Worm (Caenorhabditis elegans) whole organism, young adult: ENCODE data around the gene cic-1.

Experiments
- B0019.2 ChIP-seq: fragments of 200-800 bp; sonication (Bioruptor generic); conservative IDR thresholded peaks from 2 replicates; pipeline ENCODE4 v1.3.6; 2022; ENCODE audit warnings: missing genetic modification reagents, missing genetic modification characterization, missing compliant biosample characterization
- B0035.1 ChIP-seq: sonication (generic microtip); optimal IDR thresholded peaks from 2 replicates; lab custom pipeline; 2016; ENCODE audit warnings: missing genetic modification characterization, mild to moderate bottlenecking, missing compliant biosample characterization, missing genotype, missing genetic modification reagents
- F39B2.1 ChIP-seq: fragments of 200-800 bp; sonication (Bioruptor generic); IDR thresholded peaks from 2 replicates; pipeline ENCODE4 v1.3.6; 2022; ENCODE audit warnings: missing genetic modification reagents, missing genetic modification characterization, missing compliant biosample characterization
- F52B5.7 ChIP-seq: sonication (generic microtip); optimal IDR thresholded peaks from 2 replicates; lab custom pipeline; 2016; ENCODE audit warnings: mild to moderate bottlenecking, missing genetic modification characterization, missing compliant biosample characterization
- F55B11.4 ChIP-seq: sonication (generic microtip); optimal IDR thresholded peaks from 2 replicates; lab custom pipeline; 2016; ENCODE audit warnings: missing compliant biosample characterization, missing genetic modification characterization, borderline replicate concordance; ENCODE audit not compliant: insufficient read depth
- K12H6.12 ChIP-seq: fragments of 200-800 bp; sonication (Bioruptor generic); optimal IDR thresholded peaks from 2 replicates; lab custom pipeline; 2018; ENCODE audit warnings: mild to moderate bottlenecking, missing genetic modification characterization, missing compliant biosample characterization
- T07F8.4 ChIP-seq: sonication (generic microtip); optimal IDR thresholded peaks from 2 replicates; lab custom pipeline; 2016; ENCODE audit warnings: mild to moderate bottlenecking, missing genetic modification characterization, moderate library complexity, missing compliant biosample characterization
- T26A5.8 ChIP-seq: sonication (generic microtip); optimal IDR thresholded peaks from 2 replicates; lab custom pipeline; 2016; ENCODE audit warnings: missing genetic modification characterization, missing compliant biosample characterization
- Y56A3A.18 ChIP-seq: fragments of 200-800 bp; sonication (Bioruptor generic); IDR thresholded peaks from 2 replicates; pipeline ENCODE4 v1.3.6; 2022; ENCODE audit warnings: missing genetic modification reagents, missing genetic modification characterization, missing compliant biosample characterization
- Y79H2A.3 ChIP-seq: fragments of 200-800 bp; sonication (Bioruptor generic); conservative IDR thresholded peaks from 2 replicates; pipeline ENCODE4 v1.3.6; 2022; ENCODE audit warnings: missing genetic modification reagents, missing genetic modification characterization, missing compliant biosample characterization
- Y95B8A.8 ChIP-seq: fragments of 200-800 bp; sonication (Bioruptor generic); IDR thresholded peaks from 2 replicates; pipeline ENCODE4 v1.3.6; 2022; ENCODE audit warnings: missing genetic modification reagents, missing genetic modification characterization, missing compliant biosample characterization
- ama-1 ChIP-seq, 3 experiments: fragments of 150-350 bp in 1 of 3; sonication (generic microtip) in 2 of 3; optimal IDR thresholded peaks; 2 replicates each; lab custom pipeline; 2014 to 2018; ENCODE audit warnings: missing biosample characterization in 2 of 3, missing genetic modification characterization in 2 of 3, missing genetic modification reagents in 2 of 3
- attf-3 ChIP-seq: fragments of 200-800 bp; sonication (Bioruptor generic); conservative IDR thresholded peaks from 2 replicates; pipeline ENCODE4 v1.3.6; 2022; ENCODE audit warnings: missing genetic modification reagents, missing genetic modification characterization, missing compliant biosample characterization
- attf-5 ChIP-seq: fragments of 200-800 bp; sonication (Bioruptor generic); optimal IDR thresholded peaks from 2 replicates; lab custom pipeline; 2018; ENCODE audit warnings: mild to moderate bottlenecking, missing genetic modification characterization, missing compliant biosample characterization
- cebp-1 ChIP-seq, 2 experiments: fragments of 200-800 bp in 1 of 2; sonication (Bioruptor generic) in 1 of 2; sonication (generic microtip) in 1 of 2; IDR thresholded peaks in 1 of 2; optimal IDR thresholded peaks in 1 of 2; 2 replicates each; pipeline versions ENCODE4 v1.3.6 to Lab custom; 2017 to 2022; ENCODE audit warnings: missing compliant biosample characterization in 2 of 2, missing genetic modification characterization in 2 of 2, mild to moderate bottlenecking in 1 of 2, missing genetic modification reagents in 1 of 2, moderate library complexity in 1 of 2
- ceh-100 ChIP-seq: fragments of 200-800 bp; sonication (Bioruptor generic); IDR thresholded peaks from 2 replicates; pipeline ENCODE4 v1.3.6; 2022; ENCODE audit warnings: missing genetic modification reagents, missing genetic modification characterization, missing compliant biosample characterization
- ceh-79 ChIP-seq: sonication (generic microtip); optimal IDR thresholded peaks from 2 replicates; lab custom pipeline; 2017; ENCODE audit warnings: mild to moderate bottlenecking, missing genetic modification characterization, missing compliant biosample characterization
- ceh-91 ChIP-seq: fragments of 200-800 bp; sonication (Bioruptor generic); IDR thresholded peaks from 2 replicates; pipeline ENCODE4 v1.3.6; 2022; ENCODE audit warnings: missing genetic modification reagents, missing genetic modification characterization, missing compliant biosample characterization
- die-1 ChIP-seq: sonication (generic microtip); optimal IDR thresholded peaks from 2 replicates; lab custom pipeline; 2016; ENCODE audit warnings: missing genotype, mild to moderate bottlenecking, missing genetic modification characterization, missing compliant biosample characterization
- dox-1 ChIP-seq: fragments of 200-800 bp; sonication (Bioruptor generic); IDR thresholded peaks from 2 replicates; pipeline ENCODE4 v1.3.6; 2022; ENCODE audit warnings: missing genetic modification reagents, missing genetic modification characterization, missing compliant biosample characterization
- dpff-1 ChIP-seq: sonication (generic microtip); optimal IDR thresholded peaks from 2 replicates; lab custom pipeline; 2017; ENCODE audit warnings: mild to moderate bottlenecking, missing genetic modification characterization, missing compliant biosample characterization
- egl-44 ChIP-seq: fragments of 200-800 bp; sonication (Bioruptor generic); IDR thresholded peaks from 2 replicates; pipeline ENCODE4 v1.3.6; 2022; ENCODE audit warnings: missing genetic modification reagents, missing genetic modification characterization, missing compliant biosample characterization
- egrh-3 ChIP-seq: fragments of 200-800 bp; sonication (Bioruptor generic); IDR thresholded peaks from 2 replicates; pipeline ENCODE4 v1.3.6; 2022; ENCODE audit warnings: missing genetic modification reagents, missing genetic modification characterization, missing compliant biosample characterization
- ekl-4 ChIP-seq: fragments of 200-800 bp; sonication (Bioruptor generic); IDR thresholded peaks from 2 replicates; pipeline ENCODE4 v1.3.6; 2022; ENCODE audit warnings: missing genetic modification reagents, missing genetic modification characterization, missing compliant biosample characterization
- hlh-26 ChIP-seq: fragments of 200-800 bp; sonication (Bioruptor generic); conservative IDR thresholded peaks from 2 replicates; pipeline ENCODE4 v1.3.6; 2022; ENCODE audit warnings: missing genetic modification reagents, missing genetic modification characterization, missing compliant biosample characterization
- hsf-1 ChIP-seq: fragments of 200-800 bp; sonication (Bioruptor generic); IDR thresholded peaks from 2 replicates; pipeline ENCODE4 v1.3.6; 2022; ENCODE audit warnings: missing genetic modification reagents, missing genetic modification characterization, missing compliant biosample characterization
- lsy-27 ChIP-seq: sonication (generic microtip); optimal IDR thresholded peaks from 2 replicates; lab custom pipeline; 2017; ENCODE audit warnings: missing genetic modification characterization, mild to moderate bottlenecking, missing compliant biosample characterization, antibody characterized with exemption, missing genotype, borderline replicate concordance; ENCODE audit not compliant: insufficient read depth
- mcd-1 ChIP-seq: fragments of 200-800 bp; sonication (Bioruptor generic); IDR thresholded peaks from 2 replicates; pipeline ENCODE4 v1.3.6; 2022; ENCODE audit warnings: missing genetic modification reagents, missing genetic modification characterization, missing compliant biosample characterization
- nfya-2 ChIP-seq: fragments of 200-800 bp; sonication (Bioruptor generic); IDR thresholded peaks from 2 replicates; pipeline ENCODE4 v1.3.6; 2022; ENCODE audit warnings: missing genetic modification reagents, missing genetic modification characterization, missing compliant biosample characterization
- nfyb-1 ChIP-seq: fragments of 200-800 bp; sonication (Bioruptor generic); IDR thresholded peaks from 2 replicates; pipeline ENCODE4 v1.3.6; 2022; ENCODE audit warnings: missing genetic modification reagents, missing genetic modification characterization, missing compliant biosample characterization
- nhr-27 ChIP-seq: fragments of 200-800 bp; sonication (Bioruptor generic); optimal IDR thresholded peaks from 2 replicates; lab custom pipeline; 2018; ENCODE audit warnings: mild to moderate bottlenecking, missing genetic modification characterization, moderate library complexity, missing compliant biosample characterization
- nhr-90 ChIP-seq: sonication (generic microtip); optimal IDR thresholded peaks from 2 replicates; lab custom pipeline; 2016; ENCODE audit warnings: missing genotype, mild to moderate bottlenecking, missing genetic modification characterization, missing compliant biosample characterization
- rpc-1 ChIP-seq, 2 experiments: fragments of 150-350 bp in 1 of 2; sonication (generic microtip) in 1 of 2; optimal IDR thresholded peaks; 2 replicates each; lab custom pipeline; 2014 to 2018; ENCODE audit warnings: missing biosample characterization in 1 of 2, missing genetic modification characterization in 1 of 2, missing genetic modification reagents in 1 of 2, missing genotype in 1 of 2
- sea-2 ChIP-seq: fragments of 200-800 bp; sonication (Bioruptor generic); IDR thresholded peaks from 2 replicates; pipeline ENCODE4 v1.3.6; 2022; ENCODE audit warnings: missing genetic modification characterization, missing compliant biosample characterization
- snpc-1.1 ChIP-seq: sonication (generic microtip); optimal IDR thresholded peaks from 2 replicates; lab custom pipeline; 2017; ENCODE audit warnings: missing genetic modification characterization, mild to moderate bottlenecking, missing compliant biosample characterization, antibody characterized with exemption, moderate library complexity, missing genotype, missing genetic modification reagents; ENCODE audit not compliant: insufficient read depth
- somi-1 ChIP-seq: fragments of 200-800 bp; sonication (Bioruptor generic); optimal IDR thresholded peaks from 2 replicates; lab custom pipeline; 2018; ENCODE audit warnings: mild to moderate bottlenecking, missing genetic modification characterization, missing compliant biosample characterization
- unc-130 ChIP-seq: sonication (generic microtip); optimal IDR thresholded peaks from 2 replicates; lab custom pipeline; 2016; ENCODE audit warnings: missing genetic modification reagents, missing genetic modification characterization, missing compliant biosample characterization
- unc-62 ChIP-seq: fragments of 150-350 bp; optimal IDR thresholded peaks from 2 replicates; lab custom pipeline; 2014; ENCODE audit warnings: missing biosample characterization, missing genetic modification reagents, missing genetic modification characterization

cic-1 gene

ce11 chrIII:2418159-2418658 is 17.2 kb upstream of the cic-1 start, which contains the start of the genes W04B5.5 and W04B5.3 (continued):
- TF ChIP-seq T07F8.4 (tag; lab: Kevin White, UChicago) = no peak
- peak; percentile 73 for TF ChIP-seq mcd-1 (GFP tag; lab: Robert Waterston, UW)
- TF ChIP-seq nhr-27 (tag; lab: Kevin White, UChicago) = no peak
- TF ChIP-seq die-1 = no peak
- no peak for TF ChIP-seq ceh-100
- TF ChIP-seq ceh-79 (tag; lab: Kevin White, UChicago) = no peak
- peak; percentile 32 for TF ChIP-seq unc-62
- no peak for TF ChIP-seq rpc-1 (optimal IDR thresholded peaks at IDR 0.05; lab: Kevin White, UChicago)
- no peak for TF ChIP-seq rpc-1 (tag; optimal IDR thresholded peaks at IDR 0.05; lab: Kevin White, UChicago)
- TF ChIP-seq Y56A3A.18 (GFP tag; lab: Robert Waterston, UW) = no peak
- TF ChIP-seq F55B11.4 = no peak
- TF ChIP-seq dpff-1 (tag; lab: Kevin White, UChicago) = no peak
- TF ChIP-seq nfyb-1 (GFP tag; lab: Robert Waterston, UW) = no peak
- no peak for TF ChIP-seq F39B2.1 (GFP tag; lab: Robert Waterston, UW)
- TF ChIP-seq hlh-26 (GFP tag; lab: Robert Waterston, UW) = no peak
- no peak for TF ChIP-seq ama-1 (optimal IDR thresholded peaks at IDR 0.05; lab: Kevin White, UChicago)
- TF ChIP-seq ama-1 (GFP tag; optimal IDR thresholded peaks at IDR 0.05; lab: Kevin White, UChicago) = no peak
- TF ChIP-seq nhr-90 = no peak
- no peak for TF ChIP-seq T26A5.8 (tag; lab: Kevin White, UChicago)
- TF ChIP-seq dox-1 (GFP tag; lab: Robert Waterston, UW) = peak; percentile 41; the same call in 1 of the 2 replicates
- TF ChIP-seq B0019.2 (GFP tag; lab: Robert Waterston, UW) = no peak
- no peak for TF ChIP-seq F52B5.7 (tag; lab: Kevin White, UChicago)
- TF ChIP-seq B0035.1 = no peak
- TF ChIP-seq hsf-1 (GFP tag; lab: Robert Waterston, UW) = peak; percentile 38; the same call in 1 of the 2 replicates
- no peak for TF ChIP-seq K12H6.12 (tag; lab: Kevin White, UChicago)
- no peak for TF ChIP-seq Y95B8A.8 (GFP tag; lab: Robert Waterston, UW)
- TF ChIP-seq nfya-2 = no peak
- no peak for TF ChIP-seq somi-1
- TF ChIP-seq egl-44 (GFP tag; lab: Robert Waterston, UW) = no peak
- TF ChIP-seq attf-5 = peak; percentile 25
- no peak for TF ChIP-seq ceh-91 (GFP tag; lab: Robert Waterston, UW)
- no peak for TF ChIP-seq lsy-27
- no peak for TF ChIP-seq unc-130 (GFP tag; lab: Kevin White, UChicago)
- no peak for TF ChIP-seq egrh-3 (GFP tag; lab: Robert Waterston, UW)
- TF ChIP-seq sea-2 (GFP tag; lab: Robert Waterston, UW) = no peak
- TF ChIP-seq snpc-1.1 (tag; lab: Kevin White, UChicago) = no peak
- TF ChIP-seq Y79H2A.3 (GFP tag; lab: Robert Waterston, UW) = no peak
- TF ChIP-seq cebp-1 (GFP tag; IDR thresholded peaks at IDR 0.05; lab: Robert Waterston, UW) = 0 out of 2 replicates have a peak, but pooled peaks have one; percentile 24
- peak; percentile 61 for TF ChIP-seq cebp-1 (tag; optimal IDR thresholded peaks at IDR 0.05; lab: Kevin White, UChicago)
- TF ChIP-seq attf-3 (GFP tag; lab: Robert Waterston, UW) = no peak
- TF ChIP-seq ekl-4 (GFP tag; lab: Robert Waterston, UW) = no peak
- TF ChIP-seq, all 124 proteins: peak for 21
